Worm (Caenorhabditis elegans): ENCODE data around the gene nhr-201.

nhr-201 gene

ce11 chrV:487980-488379 lies 23.4 kb downstream of the nhr-201 start:
- no peak for TF ChIP-seq unc-62 (GFP tag; optimal IDR thresholded peaks at IDR 0.05)

DNA sequence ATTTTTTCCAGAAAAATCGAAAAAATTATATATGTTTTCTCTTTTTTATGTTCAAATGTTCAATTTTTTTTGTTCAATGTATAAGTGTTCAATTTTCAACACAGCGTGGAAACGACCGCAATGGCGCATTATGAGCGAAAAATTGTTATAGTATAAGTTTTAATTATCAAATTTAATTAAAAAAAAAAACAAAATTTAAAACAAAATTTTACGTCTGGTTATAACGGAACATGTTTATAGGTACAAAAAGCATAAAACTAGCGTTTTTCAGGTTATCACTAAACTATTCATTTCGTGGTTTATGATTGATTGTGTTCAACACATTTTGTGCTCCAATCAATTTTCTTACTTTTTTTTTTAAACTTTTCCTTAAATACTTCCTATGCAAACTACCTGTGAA lies 24.7 kb downstream of the nhr-201 start, which contains the start of gene nhr-106:
Gene nhr-106 (plus strand): TSS at position 301 of the 400 bp plus-strand sequence.
- TF ChIP-seq unc-62 (GFP tag; optimal IDR thresholded peaks at IDR 0.05): no peak

ce11 chrV:491432-491831 lies 26.8 kb downstream of the nhr-201 start, which contains the start of gene str-196:
Gene str-196, plus strand, starts transcription at chrV:491732.
- TF ChIP-seq unc-62 (GFP tag; optimal IDR thresholded peaks at IDR 0.05): no peak

DNA sequence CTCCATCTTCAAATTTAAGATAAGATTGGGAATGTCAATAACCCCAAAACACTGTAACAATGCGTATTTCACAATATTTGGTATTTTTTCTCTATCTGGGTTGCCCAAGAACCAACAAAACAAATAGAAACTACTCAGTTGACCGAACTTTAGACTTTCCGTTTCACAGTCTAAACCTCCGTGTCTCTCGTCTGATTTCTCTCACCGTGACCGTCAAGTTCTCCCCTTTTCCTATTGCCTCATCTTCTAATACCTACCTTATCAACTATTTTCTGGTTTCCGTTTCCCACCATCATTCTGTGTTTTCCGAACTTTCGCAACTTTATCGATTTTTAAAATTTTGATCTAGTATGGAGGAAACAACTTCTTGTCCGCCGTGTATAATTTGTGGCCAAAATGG lies 29.7 kb downstream of the nhr-201 start, which contains the start of gene nhr-131:
Gene nhr-131 (plus strand): TSS at position 87 of the 400 bp plus-strand sequence.
- TF ChIP-seq unc-62 (GFP tag; optimal IDR thresholded peaks at IDR 0.05): no peak

- TF ChIP-seq unc-62 (GFP tag; optimal IDR thresholded peaks at IDR 0.05): no peak
Observed at ce11 chrV:497399-497798, 32.8 kb downstream of the nhr-201 start, which contains the start of gene T01G6.1. Gene T01G6.1, plus strand, starts transcription at chrV:497699.

DNA sequence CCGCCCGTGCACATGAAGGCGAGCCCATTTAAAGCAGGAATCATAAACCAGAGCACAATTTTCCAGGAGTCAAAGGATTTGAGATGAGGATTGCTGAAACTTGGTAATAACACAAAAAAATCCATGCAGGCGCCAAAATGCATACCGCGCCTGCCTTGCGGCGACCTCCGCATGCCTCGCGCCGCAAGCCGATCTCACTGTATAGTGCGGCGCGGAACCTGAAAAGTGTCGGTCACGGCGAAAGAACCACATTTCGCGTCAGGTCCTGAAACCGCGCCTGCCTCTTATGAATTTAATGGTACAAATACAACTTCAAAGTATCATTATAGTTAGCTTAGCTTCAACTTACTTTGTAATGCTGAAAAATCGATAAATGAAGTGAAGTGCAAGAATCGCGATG lies 35.9 kb downstream of the nhr-201 start:
- no peak for TF ChIP-seq unc-62 (GFP tag; optimal IDR thresholded peaks at IDR 0.05)

DNA sequence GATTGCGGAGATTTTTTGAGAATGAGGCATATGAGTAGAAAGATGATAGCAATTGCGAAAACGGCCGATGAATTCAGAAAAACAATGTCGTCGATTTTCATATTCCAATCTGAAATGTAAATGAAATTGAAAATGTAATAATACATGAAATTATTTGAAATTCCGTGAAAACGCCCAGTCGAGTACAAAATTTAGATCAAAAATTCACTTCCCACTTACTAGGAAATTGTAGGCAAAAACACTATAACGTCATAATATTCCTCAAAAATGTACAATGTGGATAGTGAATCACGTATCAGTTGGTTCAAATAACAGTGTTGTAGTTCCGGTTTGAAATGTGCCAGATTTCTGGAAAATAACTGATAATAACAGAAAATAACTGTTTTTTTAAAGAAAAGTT lies 36.6 kb downstream of the nhr-201 start, which contains the start of gene str-256:
Gene str-256 (minus strand): TSS at position 101 of the 400 bp plus-strand sequence.
- no peak for TF ChIP-seq unc-62 (GFP tag; optimal IDR thresholded peaks at IDR 0.05)

DNA sequence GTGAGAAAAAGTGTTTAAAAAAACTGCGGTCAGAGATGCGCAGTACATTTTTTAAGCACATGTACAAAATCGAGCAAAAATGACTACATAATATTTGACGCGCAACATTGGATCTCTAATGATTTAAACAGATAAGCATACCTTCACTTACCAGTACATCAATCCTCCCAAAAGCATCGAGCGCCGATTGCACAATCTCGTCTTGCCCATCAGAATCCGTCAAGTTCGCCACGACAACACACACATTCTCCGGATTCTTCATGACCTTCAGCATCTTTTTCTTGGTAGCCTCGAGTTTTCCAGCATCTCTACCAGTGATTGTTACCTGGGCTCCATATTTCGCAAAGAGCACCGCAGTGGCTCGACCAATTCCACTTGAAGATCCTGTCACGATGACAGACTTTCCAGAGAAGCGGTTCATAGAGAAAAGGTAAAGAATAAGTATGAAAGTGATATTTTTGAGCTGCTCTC lies 38.2 kb downstream of the nhr-201 start, which contains the start of gene T01G6.10:
Gene T01G6.10 (minus strand): TSS at position 421 of the 471 bp plus-strand sequence.
- no peak for TF ChIP-seq unc-62 (GFP tag; optimal IDR thresholded peaks at IDR 0.05)

ce11 chrV:503728-504127 lies 39.1 kb downstream of the nhr-201 start, which contains the start of gene srlf-35:
Gene srlf-35, plus strand, starts transcription at chrV:504028.
- TF ChIP-seq unc-62 (GFP tag; optimal IDR thresholded peaks at IDR 0.05): no peak

ce11 chrV:505191-505590 lies 40.6 kb downstream of the nhr-201 start, which contains the start of gene srlf-19:
Gene srlf-19, plus strand, starts transcription at chrV:505491.
- no peak for TF ChIP-seq unc-62 (GFP tag; optimal IDR thresholded peaks at IDR 0.05)

DNA sequence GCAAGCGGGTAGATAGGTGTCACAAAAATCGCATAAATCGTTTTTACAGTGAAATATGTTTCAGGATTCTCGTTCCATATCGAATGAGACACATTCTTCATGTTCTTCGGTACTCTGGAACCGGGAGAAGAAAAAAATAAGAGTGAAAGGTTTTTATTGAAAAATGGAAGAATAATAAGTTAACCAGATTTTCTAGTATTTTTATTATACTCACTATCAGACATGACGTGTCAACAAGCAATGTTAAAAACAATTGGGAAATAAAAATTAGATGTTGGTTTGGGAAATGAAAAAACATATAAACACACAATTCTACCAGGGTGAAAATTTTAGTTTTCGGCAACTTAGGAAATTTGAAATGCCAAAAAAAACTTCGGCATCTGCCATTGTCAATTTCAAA lies 47.8 kb downstream of the nhr-201 start, which contains the start of gene srh-37:
Gene srh-37 (minus strand): TSS at position 101 of the 400 bp plus-strand sequence.
- TF ChIP-seq unc-62 (GFP tag; optimal IDR thresholded peaks at IDR 0.05): no peak

All from whole organism, dauer.